Fruit fly (Drosophila melanogaster) S2 (cell line): Measurements from ENCODE around the gene CG43750.

Source experiments
- CG8478 ChIP-seq: fragments of >200 bp; optimal IDR thresholded peaks from 2 replicates; lab custom pipeline; 2018
- CTCF ChIP-seq, 2 experiments: fragments of >200 bp; optimal IDR thresholded peaks; 2 replicates each; lab custom pipeline; 2018

- TF ChIP-seq CG8478 (lab: Kevin White, UChicago): no peak
- TF ChIP-seq CTCF (optimal IDR thresholded peaks at IDR 0.05; lab: Kevin White, UChicago): no peak
Observed at dm6 chr2L:2385692-2386091, 4.8 kb downstream of the CG43750 start, which contains the start of gene CG3557.
